Worm (Caenorhabditis elegans): ENCODE measurements around the gene F49E2.2.

The F49E2.2 gene

DNA sequence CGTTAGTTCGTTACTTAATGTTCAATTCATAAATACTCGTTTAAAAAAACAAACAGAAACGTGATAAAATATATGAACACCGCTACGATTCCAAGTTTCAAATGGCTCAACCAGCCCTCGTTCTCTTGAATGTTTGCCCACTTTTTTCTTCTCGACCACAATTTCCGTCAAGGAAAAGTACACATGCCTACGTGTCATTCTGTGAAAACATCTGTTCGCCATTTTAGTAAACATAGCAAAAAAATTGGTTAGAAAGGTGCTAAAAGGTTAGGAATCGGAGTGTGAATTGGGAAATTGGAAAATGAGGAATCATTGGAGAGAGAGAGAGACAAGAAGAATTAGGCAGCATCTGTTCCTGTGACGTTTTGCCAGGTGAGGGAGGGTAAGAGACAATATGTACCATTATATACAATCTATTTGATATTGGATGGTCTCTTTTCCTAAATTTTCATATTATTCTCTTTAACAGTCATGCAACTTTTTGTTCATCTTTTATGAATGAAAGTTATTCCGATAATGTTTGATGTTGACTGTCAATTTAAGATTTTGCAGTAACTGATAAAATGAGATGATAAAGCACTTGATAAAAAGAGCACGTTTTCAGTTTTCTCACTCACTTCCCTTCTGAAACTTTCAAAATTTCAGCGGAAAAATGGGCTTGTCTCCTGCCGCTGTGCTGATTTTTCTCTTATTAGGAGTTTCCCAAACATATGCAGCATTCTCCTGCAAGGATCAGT, 27.1 kb upstream of the F49E2.2 start, which contains the start of gene nuc-1:
Gene nuc-1 (plus strand): TSS at position 612 of the 737 bp plus-strand sequence.
- no peak for TF ChIP-seq flt-1 (GFP tag; IDR thresholded peaks at IDR 0.05)
- TF ChIP-seq ref-1 (GFP tag; conservative IDR thresholded peaks at IDR 0.05) = no peak
- no peak for TF ChIP-seq klf-2 (GFP tag; conservative IDR thresholded peaks at IDR 0.05)
- no peak for TF ChIP-seq T22C8.4 (GFP tag; IDR thresholded peaks at IDR 0.05)
- no peak for TF ChIP-seq cog-1 (tag; optimal IDR thresholded peaks at IDR 0.05)
- no peak for TF ChIP-seq ztf-29 (GFP tag; IDR thresholded peaks at IDR 0.05)
- no peak for TF ChIP-seq med-1 (GFP tag; optimal IDR thresholded peaks at IDR 0.05; ENCODE audit: insufficient read depth)
- TF ChIP-seq ztf-23 (GFP tag; IDR thresholded peaks at IDR 0.05) = no peak
- no peak for TF ChIP-seq tab-1 (GFP tag; IDR thresholded peaks at IDR 0.05)

DNA sequence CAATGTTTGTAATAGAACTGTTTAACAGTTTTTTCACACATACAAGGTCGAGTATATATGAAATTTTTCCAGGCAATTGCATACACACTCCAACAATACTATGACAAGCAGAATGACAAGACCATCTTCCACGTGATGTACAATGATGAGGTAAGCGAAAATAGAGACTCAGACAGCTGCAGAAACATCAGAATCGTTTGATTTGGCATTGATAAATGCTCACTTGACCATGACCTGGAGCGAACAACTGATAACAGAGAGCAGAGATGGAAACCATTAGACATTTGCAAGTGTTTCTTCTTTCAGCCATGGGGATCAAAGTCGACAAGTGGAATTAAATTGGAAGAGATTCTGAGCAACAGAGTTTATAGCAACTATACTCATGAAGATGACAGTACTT, 26.1 kb upstream of the F49E2.2 start:
- no peak for TF ChIP-seq ref-1 (GFP tag; conservative IDR thresholded peaks at IDR 0.05)
- TF ChIP-seq T22C8.4 (GFP tag; IDR thresholded peaks at IDR 0.05) = no peak
- TF ChIP-seq tab-1 (GFP tag; IDR thresholded peaks at IDR 0.05) = no peak
- TF ChIP-seq ztf-23 (GFP tag; IDR thresholded peaks at IDR 0.05) = no peak
- TF ChIP-seq cog-1 (tag; optimal IDR thresholded peaks at IDR 0.05) = no peak
- TF ChIP-seq flt-1 (GFP tag; IDR thresholded peaks at IDR 0.05) = no peak
- TF ChIP-seq ztf-29 (GFP tag; IDR thresholded peaks at IDR 0.05) = no peak
- no peak for TF ChIP-seq med-1 (GFP tag; optimal IDR thresholded peaks at IDR 0.05; ENCODE audit: insufficient read depth)
- TF ChIP-seq klf-2 (GFP tag; conservative IDR thresholded peaks at IDR 0.05) = no peak

DNA sequence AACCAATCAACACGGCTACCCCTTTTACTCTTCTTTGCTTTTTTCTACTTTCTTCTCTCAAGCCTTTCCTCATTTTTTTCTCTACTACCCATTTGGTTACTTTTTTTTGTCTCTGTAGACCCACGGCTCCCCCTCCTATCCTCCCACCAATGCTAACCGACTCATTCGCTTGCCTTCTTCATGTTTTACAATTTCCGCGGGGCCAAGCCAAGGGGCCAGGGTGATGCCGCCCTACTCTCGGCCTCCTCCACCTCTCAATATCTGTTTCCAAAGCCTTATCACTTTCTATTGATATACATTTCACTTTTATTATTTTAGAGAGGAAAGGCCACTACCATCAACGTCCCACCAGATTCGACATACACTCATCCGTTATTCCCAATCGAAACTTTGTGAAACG, 23.2 kb upstream of the F49E2.2 start, which contains the start of gene F49E2.5:
Gene F49E2.5 (plus strand): TSS at position 301 of the 400 bp plus-strand sequence.
- TF ChIP-seq T22C8.4 (GFP tag; IDR thresholded peaks at IDR 0.05) = no peak
- TF ChIP-seq med-1 (GFP tag; optimal IDR thresholded peaks at IDR 0.05; ENCODE audit: insufficient read depth) = no peak
- TF ChIP-seq flt-1 (GFP tag; IDR thresholded peaks at IDR 0.05) = no peak
- TF ChIP-seq ztf-23 (GFP tag; IDR thresholded peaks at IDR 0.05) = no peak
- no peak for TF ChIP-seq klf-2 (GFP tag; conservative IDR thresholded peaks at IDR 0.05)
- TF ChIP-seq cog-1 (tag; optimal IDR thresholded peaks at IDR 0.05) = no peak
- no peak for TF ChIP-seq ztf-29 (GFP tag; IDR thresholded peaks at IDR 0.05)
- no peak for TF ChIP-seq ref-1 (GFP tag; conservative IDR thresholded peaks at IDR 0.05)
- TF ChIP-seq tab-1 (GFP tag; IDR thresholded peaks at IDR 0.05) = no peak

DNA sequence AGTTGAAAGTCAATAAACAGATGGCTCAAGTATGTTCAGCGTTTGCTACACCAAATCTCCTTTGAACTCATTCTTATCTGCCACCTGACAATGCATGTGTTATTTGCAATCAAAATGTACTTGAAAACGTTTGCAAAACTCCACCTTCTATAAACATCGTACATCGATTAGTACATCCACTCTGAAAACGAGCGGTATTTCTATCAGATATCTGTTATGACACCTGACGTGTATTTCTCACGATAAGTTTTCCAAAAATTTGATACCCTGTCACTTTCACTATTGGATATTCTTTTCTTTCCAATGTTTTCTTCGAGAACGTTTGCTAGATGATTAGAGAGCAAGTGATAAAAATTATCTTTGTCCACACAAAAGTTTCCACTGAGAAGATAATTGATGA, 22.1 kb upstream of the F49E2.2 start:
- no peak for TF ChIP-seq flt-1 (GFP tag; IDR thresholded peaks at IDR 0.05)
- TF ChIP-seq ztf-23 (GFP tag; IDR thresholded peaks at IDR 0.05) = no peak
- TF ChIP-seq med-1 (GFP tag; optimal IDR thresholded peaks at IDR 0.05; ENCODE audit: insufficient read depth) = no peak
- TF ChIP-seq klf-2 (GFP tag; conservative IDR thresholded peaks at IDR 0.05) = no peak
- no peak for TF ChIP-seq ref-1 (GFP tag; conservative IDR thresholded peaks at IDR 0.05)
- TF ChIP-seq ztf-29 (GFP tag; IDR thresholded peaks at IDR 0.05) = no peak
- no peak for TF ChIP-seq tab-1 (GFP tag; IDR thresholded peaks at IDR 0.05)
- no peak for TF ChIP-seq T22C8.4 (GFP tag; IDR thresholded peaks at IDR 0.05)
- no peak for TF ChIP-seq cog-1 (tag; optimal IDR thresholded peaks at IDR 0.05)

- no peak for TF ChIP-seq ref-1 (GFP tag; conservative IDR thresholded peaks at IDR 0.05)
Measured at ce11 chrX:9546640-9547039, 19.9 kb upstream of the F49E2.2 start.

DNA sequence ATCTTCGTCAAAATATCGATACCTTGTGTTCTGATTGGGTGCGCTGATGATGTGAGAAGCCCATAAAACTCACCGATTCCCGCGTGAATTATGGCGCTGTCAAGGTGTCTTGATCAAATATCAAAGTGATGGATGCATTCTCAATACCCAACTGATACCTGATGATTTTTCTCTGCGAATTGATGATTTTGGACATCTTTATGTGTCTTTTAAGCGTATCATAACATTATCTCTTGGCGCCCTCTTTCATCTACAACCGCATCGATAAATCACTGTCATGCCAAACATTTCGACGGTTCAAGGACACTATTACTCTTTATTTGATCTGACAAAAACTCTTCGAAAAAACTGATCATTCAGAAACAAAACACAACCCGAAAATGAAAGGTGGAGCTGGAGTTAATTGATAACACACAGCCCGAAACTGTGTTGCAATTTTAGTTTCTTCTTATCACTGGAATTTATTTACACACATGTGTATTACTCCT, 19.2 kb upstream of the F49E2.2 start:
- no peak for TF ChIP-seq ztf-23 (GFP tag; IDR thresholded peaks at IDR 0.05)
- TF ChIP-seq klf-2 (GFP tag; conservative IDR thresholded peaks at IDR 0.05) = no peak
- TF ChIP-seq ztf-29 (GFP tag; IDR thresholded peaks at IDR 0.05) = no peak
- TF ChIP-seq ref-1 (GFP tag; conservative IDR thresholded peaks at IDR 0.05) = no peak
- no peak for TF ChIP-seq T22C8.4 (GFP tag; IDR thresholded peaks at IDR 0.05)
- TF ChIP-seq tab-1 (GFP tag; IDR thresholded peaks at IDR 0.05) = no peak
- TF ChIP-seq cog-1 (tag; optimal IDR thresholded peaks at IDR 0.05) = no peak

DNA sequence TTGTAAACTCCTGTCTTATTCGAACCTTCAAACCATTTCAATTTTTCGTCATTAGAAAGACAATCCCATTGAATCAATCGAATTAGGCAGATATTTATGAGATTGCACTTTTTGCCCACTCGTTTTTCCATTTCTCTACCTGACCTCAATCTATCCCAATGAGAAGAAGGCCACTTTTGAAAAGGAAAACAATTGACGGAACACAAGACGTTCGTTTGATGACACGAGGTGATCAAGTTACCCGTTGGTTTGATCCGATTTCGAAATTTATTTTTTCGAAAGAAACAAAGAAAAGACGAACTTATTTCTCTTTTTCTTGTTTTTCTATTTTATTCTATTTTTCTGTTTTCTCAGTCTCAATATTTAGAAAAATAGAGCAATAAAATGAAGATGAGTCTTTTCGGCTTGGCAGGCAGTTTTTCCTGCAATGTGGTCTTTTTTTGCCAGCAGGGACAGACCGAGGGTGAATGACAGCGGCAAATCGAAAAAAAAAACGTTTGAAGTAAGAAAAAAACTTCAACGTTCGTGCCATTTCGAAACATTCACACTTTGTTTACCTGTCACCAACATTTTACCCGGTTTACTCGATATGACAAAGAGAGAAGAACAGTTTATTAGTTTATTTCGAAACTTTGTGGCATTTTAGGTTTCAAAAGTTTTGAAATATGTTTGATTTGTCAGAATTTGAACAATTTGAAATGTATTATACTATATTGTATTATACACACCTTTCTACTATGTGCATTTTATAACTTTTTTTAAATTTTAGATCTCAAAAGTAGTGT, 18.3 kb upstream of the F49E2.2 start:
- TF ChIP-seq T22C8.4 (GFP tag; IDR thresholded peaks at IDR 0.05) (no peak), tab-1 (GFP tag; IDR thresholded peaks at IDR 0.05) (no peak), klf-2 (GFP tag; conservative IDR thresholded peaks at IDR 0.05) (no peak), ztf-23 (GFP tag; IDR thresholded peaks at IDR 0.05) (no peak), cog-1 (tag; optimal IDR thresholded peaks at IDR 0.05) (no peak), med-1 (GFP tag; optimal IDR thresholded peaks at IDR 0.05; ENCODE audit: insufficient read depth) (no peak), ztf-29 (GFP tag; IDR thresholded peaks at IDR 0.05) (no peak), ref-1 (GFP tag; conservative IDR thresholded peaks at IDR 0.05) (no peak), flt-1 (GFP tag; IDR thresholded peaks at IDR 0.05) (no peak)

DNA sequence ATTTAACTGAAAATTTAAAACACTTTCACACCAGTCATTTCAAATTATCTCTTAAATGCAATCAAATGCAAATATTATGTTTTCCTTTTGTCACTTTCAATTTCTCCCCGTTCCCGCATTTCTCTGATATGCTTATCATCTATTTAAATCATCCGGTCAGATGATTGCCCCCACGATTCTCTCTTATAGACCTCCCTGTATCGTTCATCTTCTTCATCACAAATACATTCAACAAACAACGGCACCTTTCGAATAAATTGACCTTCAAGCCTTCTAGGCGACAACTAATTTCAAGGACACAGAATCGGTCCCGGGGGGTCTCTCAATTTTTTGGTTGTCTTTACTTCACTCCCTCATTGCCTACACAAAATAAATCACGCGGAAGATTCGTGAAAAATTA, 17.6 kb upstream of the F49E2.2 start:
- TF ChIP-seq tab-1 (GFP tag; IDR thresholded peaks at IDR 0.05) (no peak), cog-1 (tag; optimal IDR thresholded peaks at IDR 0.05) (no peak), klf-2 (GFP tag; conservative IDR thresholded peaks at IDR 0.05) (no peak), ztf-29 (GFP tag; IDR thresholded peaks at IDR 0.05) (no peak), flt-1 (GFP tag; IDR thresholded peaks at IDR 0.05) (no peak), T22C8.4 (GFP tag; IDR thresholded peaks at IDR 0.05) (no peak), ztf-23 (GFP tag; IDR thresholded peaks at IDR 0.05) (no peak), ref-1 (GFP tag; conservative IDR thresholded peaks at IDR 0.05) (no peak), med-1 (GFP tag; optimal IDR thresholded peaks at IDR 0.05; ENCODE audit: insufficient read depth) (no peak)

ce11 chrX:9549657-9550369, 16.7 kb upstream of the F49E2.2 start:
- TF ChIP-seq cog-1 (tag; optimal IDR thresholded peaks at IDR 0.05) = no peak
- TF ChIP-seq ztf-29 (GFP tag; IDR thresholded peaks at IDR 0.05) = no peak
- TF ChIP-seq flt-1 (GFP tag; IDR thresholded peaks at IDR 0.05) = no peak
- no peak for TF ChIP-seq T22C8.4 (GFP tag; IDR thresholded peaks at IDR 0.05)
- TF ChIP-seq ref-1 (GFP tag; conservative IDR thresholded peaks at IDR 0.05) = no peak
- TF ChIP-seq ztf-23 (GFP tag; IDR thresholded peaks at IDR 0.05) = no peak
- no peak for TF ChIP-seq med-1 (GFP tag; optimal IDR thresholded peaks at IDR 0.05; ENCODE audit: insufficient read depth)
- no peak for TF ChIP-seq tab-1 (GFP tag; IDR thresholded peaks at IDR 0.05)
- no peak for TF ChIP-seq klf-2 (GFP tag; conservative IDR thresholded peaks at IDR 0.05)

Data from whole organism, midembryonic.